Fruit fly (Drosophila melanogaster): Measurements from ENCODE around the gene shakB.

Gene shakB

dm6 chrX:20926950-20927349, at the start of gene shakB:
Gene shakB, minus strand, starts transcription at chrX:20927050.
- TF ChIP-seq Pif1B (GFP tag; optimal IDR thresholded peaks at IDR 0.05), result no peak
- no peak for TF ChIP-seq CG17806 (tag; optimal IDR thresholded peaks at IDR 0.05)
- TF ChIP-seq Snoo (tag; optimal IDR thresholded peaks at IDR 0.05), result no peak
- TF ChIP-seq EcR (GFP tag; optimal IDR thresholded peaks at IDR 0.05), result no peak
- TF ChIP-seq CG32121 (GFP tag; IDR thresholded peaks at IDR 0.05), result no peak
- TF ChIP-seq CG8159 (tag; optimal IDR thresholded peaks at IDR 0.05), result no peak
- no peak for TF ChIP-seq CG8301 (tag; optimal IDR thresholded peaks at IDR 0.05)
- no peak for TF ChIP-seq gl (tag; optimal IDR thresholded peaks at IDR 0.05)
- no peak for TF ChIP-seq Ets98B (GFP tag; IDR thresholded peaks at IDR 0.05)
- TF ChIP-seq CG10348 (GFP tag; IDR thresholded peaks at IDR 0.05), result no peak
- no peak for TF ChIP-seq CG13204 (GFP tag; optimal IDR thresholded peaks at IDR 0.05)
- TF ChIP-seq Pif1A (GFP tag; optimal IDR thresholded peaks at IDR 0.05), result no peak

dm6 chrX:20965369-20966040, 38.7 kb upstream of the shakB start, which contains the start of gene CG1304:
Gene CG1304, minus strand, starts transcription at chrX:20965419.
- no peak for TF ChIP-seq fd96Ca (GFP tag; IDR thresholded peaks at IDR 0.05)
- TF ChIP-seq CG9948 (tag; optimal IDR thresholded peaks at IDR 0.05), result no peak
- no peak for TF ChIP-seq CG32121 (GFP tag; IDR thresholded peaks at IDR 0.05)
- no peak for TF ChIP-seq CG8301 (tag; optimal IDR thresholded peaks at IDR 0.05)
- TF ChIP-seq CG17806 (tag; optimal IDR thresholded peaks at IDR 0.05), result no peak
- TF ChIP-seq CG34367 (tag; optimal IDR thresholded peaks at IDR 0.05), result no peak
- no peak for TF ChIP-seq EcR (GFP tag; optimal IDR thresholded peaks at IDR 0.05)
- no peak for TF ChIP-seq CG10348 (GFP tag; IDR thresholded peaks at IDR 0.05)
- TF ChIP-seq CG14655 (GFP tag; optimal IDR thresholded peaks at IDR 0.05), result no peak
- TF ChIP-seq gl (tag; optimal IDR thresholded peaks at IDR 0.05), result no peak
- no peak for TF ChIP-seq D1 (tag; optimal IDR thresholded peaks at IDR 0.05)
- no peak for TF ChIP-seq CG4496 (GFP tag; IDR thresholded peaks at IDR 0.05)
- TF ChIP-seq CG13204 (GFP tag; optimal IDR thresholded peaks at IDR 0.05), result no peak
- no peak for TF ChIP-seq Pif1B (GFP tag; optimal IDR thresholded peaks at IDR 0.05)
- TF ChIP-seq CG8159 (tag; optimal IDR thresholded peaks at IDR 0.05), result no peak

dm6 chrX:20963405-20963804, 36.6 kb upstream of the shakB start, which contains the start of gene Ser6:
Gene Ser6, minus strand, starts transcription at chrX:20963505.
- TF ChIP-seq Pif1B (GFP tag; optimal IDR thresholded peaks at IDR 0.05) (no peak), CG14655 (GFP tag; optimal IDR thresholded peaks at IDR 0.05) (no peak), CG12605 (GFP tag; IDR thresholded peaks at IDR 0.05) (no peak), Snoo (tag; optimal IDR thresholded peaks at IDR 0.05) (no peak), CG34367 (tag; optimal IDR thresholded peaks at IDR 0.05) (no peak), CG4496 (GFP tag; IDR thresholded peaks at IDR 0.05) (no peak), CG10348 (GFP tag; IDR thresholded peaks at IDR 0.05) (no peak), gl (tag; optimal IDR thresholded peaks at IDR 0.05) (no peak), rn (GFP tag; IDR thresholded peaks at IDR 0.05) (no peak), CG13204 (GFP tag; optimal IDR thresholded peaks at IDR 0.05) (no peak), CG9948 (tag; optimal IDR thresholded peaks at IDR 0.05) (no peak), CG15710 (tag; optimal IDR thresholded peaks at IDR 0.05) (no peak), CG8301 (tag; optimal IDR thresholded peaks at IDR 0.05) (no peak), Pif1A (GFP tag; optimal IDR thresholded peaks at IDR 0.05) (no peak), D1 (tag; optimal IDR thresholded peaks at IDR 0.05) (no peak), CG32121 (GFP tag; IDR thresholded peaks at IDR 0.05) (no peak)

dm6 chrX:20948268-20948667, 21.4 kb upstream of the shakB start:
- TF ChIP-seq CG32121 (GFP tag; IDR thresholded peaks at IDR 0.05) (no peak), EcR (GFP tag; optimal IDR thresholded peaks at IDR 0.05) (no peak), D1 (tag; optimal IDR thresholded peaks at IDR 0.05) (no peak), Pif1B (GFP tag; optimal IDR thresholded peaks at IDR 0.05) (no peak), CG17806 (tag; optimal IDR thresholded peaks at IDR 0.05) (no peak), CG10348 (GFP tag; IDR thresholded peaks at IDR 0.05) (no peak), Ets98B (GFP tag; IDR thresholded peaks at IDR 0.05) (no peak)

- no peak for TF ChIP-seq CG13204 (GFP tag; optimal IDR thresholded peaks at IDR 0.05)
- TF ChIP-seq fd96Ca (GFP tag; IDR thresholded peaks at IDR 0.05), result no peak
- no peak for TF ChIP-seq Ets98B (GFP tag; IDR thresholded peaks at IDR 0.05)
- TF ChIP-seq CG32121 (GFP tag; IDR thresholded peaks at IDR 0.05), result no peak
- TF ChIP-seq CG12605 (GFP tag; IDR thresholded peaks at IDR 0.05), result no peak
- no peak for TF ChIP-seq CG14655 (GFP tag; optimal IDR thresholded peaks at IDR 0.05)
- no peak for TF ChIP-seq CG9948 (tag; optimal IDR thresholded peaks at IDR 0.05)
- TF ChIP-seq D1 (tag; optimal IDR thresholded peaks at IDR 0.05), result no peak
- no peak for TF ChIP-seq CG17806 (tag; optimal IDR thresholded peaks at IDR 0.05)
- TF ChIP-seq Pif1A (GFP tag; optimal IDR thresholded peaks at IDR 0.05), result no peak
Measured at dm6 chrX:20934530-20934929, 7.7 kb upstream of the shakB start, which contains the start of gene Npc1b. Gene Npc1b, plus strand, starts transcription at chrX:20934869.

- TF ChIP-seq Pif1B (GFP tag; optimal IDR thresholded peaks at IDR 0.05) (no peak), gl (tag; optimal IDR thresholded peaks at IDR 0.05) (no peak), CG9948 (tag; optimal IDR thresholded peaks at IDR 0.05) (no peak)
Measured at dm6 chrX:20933459-20933858, 6.6 kb upstream of the shakB start, which contains the start of gene CG11227. Gene CG11227, minus strand, starts transcription at chrX:20933559.

- TF ChIP-seq CG32121 (GFP tag; IDR thresholded peaks at IDR 0.05), result no peak
- TF ChIP-seq CG34367 (tag; optimal IDR thresholded peaks at IDR 0.05), result no peak
- TF ChIP-seq CG8301 (tag; optimal IDR thresholded peaks at IDR 0.05), result no peak
- TF ChIP-seq Pif1B (GFP tag; optimal IDR thresholded peaks at IDR 0.05), result no peak
- no peak for TF ChIP-seq Pif1A (GFP tag; optimal IDR thresholded peaks at IDR 0.05)
- TF ChIP-seq rn (GFP tag; IDR thresholded peaks at IDR 0.05), result no peak
- no peak for TF ChIP-seq Snoo (tag; optimal IDR thresholded peaks at IDR 0.05)
- TF ChIP-seq CG13204 (GFP tag; optimal IDR thresholded peaks at IDR 0.05), result no peak
- no peak for TF ChIP-seq CG9948 (tag; optimal IDR thresholded peaks at IDR 0.05)
- no peak for TF ChIP-seq CG17806 (tag; optimal IDR thresholded peaks at IDR 0.05)
- TF ChIP-seq CG15710 (tag; optimal IDR thresholded peaks at IDR 0.05), result no peak
- no peak for TF ChIP-seq CG8159 (tag; optimal IDR thresholded peaks at IDR 0.05)
Measured at dm6 chrX:20925858-20926257, 992 bp downstream of the shakB start.

Measured in whole organism, pupa.